Worm (Caenorhabditis elegans) whole organism, L3 larva: ENCODE measurements around the gene F20G2.2.

Experiments
- R02D3.7 ChIP-seq: fragments of 150-350 bp; optimal IDR thresholded peaks from 2 replicates; lab custom pipeline; 2014; ENCODE audit warnings: missing biosample characterization, missing genetic modification characterization
- aly-2 ChIP-seq: fragments of 150-350 bp; optimal IDR thresholded peaks from 2 replicates; lab custom pipeline; 2014; ENCODE audit warnings: missing biosample characterization, missing genetic modification characterization
- ama-1 ChIP-seq: fragments of 150-350 bp; optimal IDR thresholded peaks from 2 replicates; lab custom pipeline; 2018
- ceh-16 ChIP-seq: sonication (generic microtip); optimal IDR thresholded peaks from 2 replicates; lab custom pipeline; 2017; ENCODE audit warnings: missing biosample characterization, missing genetic modification characterization
- ceh-28 ChIP-seq: fragments of 150-350 bp; optimal IDR thresholded peaks from 2 replicates; lab custom pipeline; 2014; ENCODE audit warnings: missing biosample characterization, missing genetic modification reagents, missing genetic modification characterization
- ceh-82 ChIP-seq: fragments of 150-350 bp; optimal IDR thresholded peaks from 2 replicates; lab custom pipeline; 2014; ENCODE audit warnings: missing biosample characterization, missing genetic modification characterization
- ceh-9 ChIP-seq: sonication (generic microtip); optimal IDR thresholded peaks from 2 replicates; lab custom pipeline; 2018; ENCODE audit warnings: missing biosample characterization, missing genetic modification characterization
- daf-12 ChIP-seq: fragments of 150-350 bp; optimal IDR thresholded peaks from 2 replicates; lab custom pipeline; 2014; ENCODE audit warnings: missing biosample characterization, missing genetic modification reagents, missing genetic modification characterization
- egl-5 ChIP-seq: fragments of 150-350 bp; optimal IDR thresholded peaks from 2 replicates; lab custom pipeline; 2017; ENCODE audit warnings: missing biosample characterization, missing genetic modification reagents, missing genetic modification characterization, inconsistent platforms
- elt-2 ChIP-seq: sonication (generic microtip); optimal IDR thresholded peaks from 2 replicates; lab custom pipeline; 2016; ENCODE audit warnings: missing genetic modification reagents, mild to moderate bottlenecking, missing genetic modification characterization, missing compliant biosample characterization
- eor-1 ChIP-seq, 2 experiments: fragments of 150-350 bp; optimal IDR thresholded peaks; 2 replicates each; lab custom pipeline; 2014 to 2018; ENCODE audit warnings: missing biosample characterization in 2 of 2, missing genetic modification characterization in 2 of 2
- fkh-10 ChIP-seq: sonication (generic microtip); optimal IDR thresholded peaks from 2 replicates; lab custom pipeline; 2017; ENCODE audit warnings: missing biosample characterization, missing genetic modification reagents, missing genetic modification characterization
- fkh-2 ChIP-seq: fragments of 150-350 bp; optimal IDR thresholded peaks from 2 replicates; lab custom pipeline; 2014; ENCODE audit warnings: missing biosample characterization, missing genetic modification reagents, missing genetic modification characterization
- fos-1 ChIP-seq: fragments of 150-350 bp; optimal IDR thresholded peaks from 2 replicates; lab custom pipeline; 2014; ENCODE audit warnings: missing biosample characterization, missing genetic modification characterization
- hmg-11 ChIP-seq: sonication (generic microtip); optimal IDR thresholded peaks from 2 replicates; lab custom pipeline; 2016; ENCODE audit warnings: missing genetic modification characterization, missing compliant biosample characterization
- lsy-12 ChIP-seq: sonication (generic microtip); optimal IDR thresholded peaks from 2 replicates; lab custom pipeline; 2016; ENCODE audit warnings: mild to moderate bottlenecking, missing genetic modification characterization, missing compliant biosample characterization
- mdl-1 ChIP-seq: fragments of 150-350 bp; optimal IDR thresholded peaks from 2 replicates; lab custom pipeline; 2014; ENCODE audit warnings: missing biosample characterization, missing genetic modification characterization
- mml-1 ChIP-seq: fragments of 150-350 bp; sonication (generic microtip); optimal IDR thresholded peaks from 3 replicates; lab custom pipeline; 2014; ENCODE audit warnings: missing biosample characterization, missing genetic modification characterization
- nfya-1 ChIP-seq: sonication (generic microtip); optimal IDR thresholded peaks from 2 replicates; lab custom pipeline; 2017; ENCODE audit warnings: missing genetic modification characterization, mild to moderate bottlenecking, missing compliant biosample characterization, antibody characterized with exemption, moderate library complexity; ENCODE audit not compliant: insufficient read depth
- nhr-11 ChIP-seq: fragments of 150-350 bp; optimal IDR thresholded peaks from 2 replicates; lab custom pipeline; 2014; ENCODE audit warnings: missing biosample characterization, missing genetic modification characterization
- nhr-12 ChIP-seq: fragments of 150-350 bp; optimal IDR thresholded peaks from 2 replicates; lab custom pipeline; 2014; ENCODE audit warnings: missing biosample characterization, missing genetic modification characterization
- nhr-23 ChIP-seq: fragments of 150-350 bp; optimal IDR thresholded peaks from 2 replicates; lab custom pipeline; 2014; ENCODE audit warnings: missing biosample characterization, missing genetic modification reagents, missing genetic modification characterization
- nhr-25 ChIP-seq: sonication (generic microtip); optimal IDR thresholded peaks from 2 replicates; lab custom pipeline; 2017; ENCODE audit warnings: missing biosample characterization, missing genetic modification characterization
- nhr-28 ChIP-seq: fragments of 150-350 bp; optimal IDR thresholded peaks from 2 replicates; lab custom pipeline; 2014; ENCODE audit warnings: missing biosample characterization, missing genetic modification characterization
- nhr-43 ChIP-seq: sonication (generic microtip); optimal IDR thresholded peaks from 2 replicates; lab custom pipeline; 2016; ENCODE audit warnings: mild to moderate bottlenecking, missing genetic modification characterization, missing compliant biosample characterization; ENCODE audit not compliant: poor library complexity, severe bottlenecking
- nhr-67 ChIP-seq: fragments of 150-350 bp; optimal IDR thresholded peaks from 2 replicates; lab custom pipeline; 2014; ENCODE audit warnings: missing biosample characterization, missing genetic modification characterization
- nhr-77 ChIP-seq: fragments of 150-350 bp; optimal IDR thresholded peaks from 2 replicates; lab custom pipeline; 2014; ENCODE audit warnings: missing biosample characterization, missing genetic modification characterization
- pha-4 ChIP-seq: fragments of 150-350 bp; optimal IDR thresholded peaks from 2 replicates; lab custom pipeline; 2014; ENCODE audit warnings: missing biosample characterization, missing genetic modification reagents, missing genetic modification characterization
- pqm-1 ChIP-seq: fragments of 150-350 bp; optimal IDR thresholded peaks from 2 replicates; lab custom pipeline; 2017; ENCODE audit warnings: missing biosample characterization, missing genetic modification characterization, inconsistent platforms
- sea-2 ChIP-seq: fragments of 150-350 bp; sonication (generic microtip); optimal IDR thresholded peaks from 4 replicates; lab custom pipeline; 2014; ENCODE audit warnings: missing biosample characterization, missing genetic modification reagents, missing genetic modification characterization
- skn-1 ChIP-seq: fragments of 150-350 bp; optimal IDR thresholded peaks from 2 replicates; lab custom pipeline; 2014; ENCODE audit warnings: missing biosample characterization, missing genetic modification characterization
- snpc-4 ChIP-seq: fragments of 150-350 bp; optimal IDR thresholded peaks from 2 replicates; lab custom pipeline; 2014; ENCODE audit warnings: missing biosample characterization, missing genetic modification characterization
- unc-39 ChIP-seq: sonication (generic microtip); optimal IDR thresholded peaks from 4 replicates; lab custom pipeline; 2017; ENCODE audit warnings: missing biosample characterization, missing genetic modification characterization
- unc-62 ChIP-seq: fragments of 150-350 bp; sonication (generic microtip); optimal IDR thresholded peaks from 4 replicates; lab custom pipeline; 2014; ENCODE audit warnings: missing biosample characterization, missing genetic modification reagents, missing genetic modification characterization
- zag-1 ChIP-seq: fragments of 150-350 bp; optimal IDR thresholded peaks from 2 replicates; lab custom pipeline; 2014; ENCODE audit warnings: missing biosample characterization, missing genetic modification characterization
- ztf-11 ChIP-seq: fragments of 150-350 bp; optimal IDR thresholded peaks from 2 replicates; lab custom pipeline; 2014; ENCODE audit warnings: missing biosample characterization, missing genetic modification characterization

The F20G2.2 gene

ce11 chrV:13756359-13757091 is at the start of gene F20G2.2:
F20G2.2 (minus strand) TSS chrV:13756409.
- TF ChIP-seq skn-1 (peak; percentile 83), ceh-28 (tag; lab: Kevin White, UChicago) (peak; percentile 20), mdl-1 (tag; lab: Kevin White, UChicago) (no peak), ceh-16 (tag; lab: Kevin White, UChicago) (no peak), fos-1 (tag; lab: Kevin White, UChicago) (no peak), pha-4 (peak; percentile 45), elt-2 (peak; percentile 43), pqm-1 (tag; lab: Kevin White, UChicago) (no peak), hmg-11 (peak; percentile 13)

DNA sequence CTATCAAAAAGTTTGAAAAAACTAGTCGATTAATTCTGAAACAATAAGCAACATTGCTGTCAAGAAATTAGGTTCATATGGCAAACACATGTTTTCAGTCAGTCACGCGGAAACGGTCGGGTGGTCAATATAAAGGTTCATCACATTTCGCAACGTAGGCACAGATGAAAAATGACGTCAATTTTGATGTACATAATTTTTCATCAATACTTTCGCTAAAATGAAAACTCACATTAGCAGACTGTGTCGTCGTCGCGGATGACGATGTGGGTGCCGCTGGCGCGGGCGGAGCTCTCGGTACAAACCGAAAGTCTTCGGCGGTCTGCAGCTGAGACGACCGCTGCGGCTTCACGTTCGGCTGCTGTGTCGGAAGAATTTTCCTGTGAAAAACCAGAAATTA is 47.7 kb upstream of the F20G2.2 start, which contains the start of gene swan-2:
swan-2 (minus strand) TSS at position 380 of the 400 bp plus-strand sequence.
- TF ChIP-seq ama-1 (lab: Kevin White, UChicago) (peak; percentile 5), unc-39 (no peak), elt-2 (peak; percentile 5)

DNA sequence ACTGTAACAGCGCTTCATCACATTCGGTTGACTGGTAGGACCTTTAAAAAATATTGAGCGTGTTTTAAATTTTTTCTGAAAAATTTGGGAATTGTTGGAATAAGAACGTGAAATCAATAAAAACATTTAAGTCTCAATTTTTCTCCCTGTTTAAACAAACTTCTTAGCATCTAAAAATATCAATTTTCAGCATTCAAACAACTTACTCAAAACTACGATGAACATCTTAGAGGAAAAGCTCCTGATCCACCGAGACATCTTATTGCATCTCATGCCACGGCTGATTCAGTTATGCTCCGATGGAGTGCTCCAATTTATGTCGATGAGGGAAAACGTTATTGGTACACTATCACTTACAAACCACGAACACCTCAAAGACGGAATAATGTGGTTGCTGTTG is 43.0 kb upstream of the F20G2.2 start:
- TF ChIP-seq mdl-1 (tag; lab: Kevin White, UChicago) (no peak), fkh-10 (GFP tag; lab: Kevin White, UChicago) (no peak), snpc-4 (tag; lab: Kevin White, UChicago) (no peak), zag-1 (tag; lab: Kevin White, UChicago) (no peak), unc-39 (no peak), sea-2 (GFP tag; lab: Kevin White, UChicago) (no peak), unc-62 (GFP tag; lab: Kevin White, UChicago) (no peak), nhr-77 (tag; lab: Kevin White, UChicago) (no peak), nhr-67 (tag; lab: Kevin White, UChicago) (no peak), nfya-1 (tag; lab: Kevin White, UChicago) (no peak), pqm-1 (tag; lab: Kevin White, UChicago) (no peak), fkh-2 (tag; lab: Kevin White, UChicago) (no peak), egl-5 (tag; lab: Kevin White, UChicago) (no peak), daf-12 (no peak), lsy-12 (tag; lab: Kevin White, UChicago) (no peak), ceh-9 (tag; lab: Kevin White, UChicago) (no peak), skn-1 (no peak), nhr-28 (tag; lab: Kevin White, UChicago) (no peak)
- TF ChIP-seq, all 47 proteins: peak for 0

- TF ChIP-seq unc-62 (GFP tag; lab: Kevin White, UChicago) (no peak), skn-1 (no peak), ama-1 (lab: Kevin White, UChicago) (peak; percentile 73), ceh-9 (tag; lab: Kevin White, UChicago) (no peak), eor-1 (tag; optimal IDR thresholded peaks at IDR 0.05; lab: Kevin White, UChicago) (no peak), fkh-2 (tag; lab: Kevin White, UChicago) (no peak), R02D3.7 (tag; lab: Kevin White, UChicago) (no peak), ztf-11 (tag; lab: Kevin White, UChicago) (no peak), pha-4 (peak; percentile 34), aly-2 (tag; lab: Kevin White, UChicago) (no peak), fos-1 (tag; lab: Kevin White, UChicago) (no peak), nhr-67 (tag; lab: Kevin White, UChicago) (no peak), mml-1 (peak; percentile 22), lsy-12 (tag; lab: Kevin White, UChicago) (no peak)
These were observed 40.1 kb upstream of the F20G2.2 start, which contains the start of gene twk-32 for ce11 chrV:13796246-13796776. twk-32 (plus strand) TSS chrV:13796641.

ce11 chrV:13794046-13794445 is 37.8 kb upstream of the F20G2.2 start:
- no peak for TF ChIP-seq hmg-11
- TF ChIP-seq ama-1 (lab: Kevin White, UChicago): peak; percentile 36
- TF ChIP-seq, all 47 proteins: peak for 1

DNA sequence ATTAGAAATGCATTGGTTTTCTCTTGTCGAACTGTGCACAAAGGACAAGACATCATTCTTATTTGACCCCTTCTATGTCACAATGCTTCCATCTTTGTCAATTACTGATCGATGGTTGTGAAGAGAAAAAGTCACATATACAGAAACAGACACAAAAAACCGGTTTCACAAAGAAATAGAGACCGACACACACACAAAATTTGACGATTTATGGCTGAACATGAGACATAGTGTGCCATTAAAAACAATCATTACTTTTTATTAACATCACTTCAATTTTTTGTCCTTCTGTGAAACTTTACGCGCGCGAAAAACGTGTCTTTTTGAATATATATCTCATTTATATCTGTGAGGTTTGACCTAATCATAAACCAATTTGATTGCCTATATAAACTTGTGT is 34.3 kb upstream of the F20G2.2 start:
- TF ChIP-seq nhr-25 (tag; lab: Kevin White, UChicago) (peak; percentile 79), eor-1 (tag; optimal IDR thresholded peaks at IDR 0.05; lab: Kevin White, UChicago) (no peak), fkh-2 (tag; lab: Kevin White, UChicago) (no peak), egl-5 (tag; lab: Kevin White, UChicago) (peak; percentile 73), ama-1 (lab: Kevin White, UChicago) (no peak), ceh-82 (no peak), hmg-11 (no peak), nhr-12 (no peak), aly-2 (tag; lab: Kevin White, UChicago) (no peak), nhr-11 (tag; lab: Kevin White, UChicago) (no peak), nhr-43 (peak; percentile 20), nhr-23 (tag; lab: Kevin White, UChicago) (peak; percentile 84)
- TF ChIP-seq, all 47 proteins: peak for 4
